Worm (Caenorhabditis elegans) whole organism, L4 larva: Measurements from ENCODE around the gene plx-2.

Experiments used
- D1046.2 ChIP-seq: fragments of 200-800 bp; sonication (Bioruptor generic); IDR thresholded peaks from 2 replicates; pipeline ENCODE4 v1.3.6; 2022; ENCODE audit warnings: missing genetic modification characterization, missing compliant biosample characterization
- F10B5.3 ChIP-seq: sonication (generic microtip); optimal IDR thresholded peaks from 2 replicates; lab custom pipeline; 2016; ENCODE audit warnings: mild to moderate bottlenecking, missing genetic modification characterization, missing compliant biosample characterization
- F49E8.2 ChIP-seq: sonication (generic microtip); optimal IDR thresholded peaks from 2 replicates; lab custom pipeline; 2016; ENCODE audit warnings: missing compliant biosample characterization, mild to moderate bottlenecking, missing genetic modification characterization, borderline replicate concordance
- Y105C5A.15 ChIP-seq: fragments of 200-800 bp; sonication (Bioruptor generic); IDR thresholded peaks from 2 replicates; pipeline ENCODE4 v1.3.6; 2022; ENCODE audit warnings: missing genetic modification characterization, missing compliant biosample characterization
- Y48G9A.11 ChIP-seq: fragments of 200-800 bp; sonication (Bioruptor generic); IDR thresholded peaks from 2 replicates; pipeline ENCODE4 v1.3.6; 2022; ENCODE audit warnings: missing genetic modification reagents, missing genetic modification characterization, missing compliant biosample characterization
- Y75B8A.6 ChIP-seq: fragments of 200-800 bp; sonication (Bioruptor generic); IDR thresholded peaks from 2 replicates; pipeline ENCODE4 v1.3.6; 2022; ENCODE audit warnings: missing genetic modification reagents, missing genetic modification characterization, missing compliant biosample characterization
- ceh-28 ChIP-seq: fragments of 150-350 bp; optimal IDR thresholded peaks from 2 replicates; lab custom pipeline; 2014; ENCODE audit warnings: missing biosample characterization, missing genetic modification reagents, missing genetic modification characterization
- ceh-44 ChIP-seq: fragments of 200-800 bp; sonication (Bioruptor generic); IDR thresholded peaks from 2 replicates; pipeline ENCODE4 v1.3.6; 2022; ENCODE audit warnings: missing genetic modification reagents, missing genetic modification characterization, missing compliant biosample characterization
- ces-1 ChIP-seq: fragments of 150-350 bp; sonication (generic microtip); optimal IDR thresholded peaks from 4 replicates; lab custom pipeline; 2014; ENCODE audit warnings: missing biosample characterization, missing genetic modification reagents, missing genetic modification characterization
- cey-2 ChIP-seq: sonication (generic microtip); optimal IDR thresholded peaks from 3 replicates; lab custom pipeline; 2017; ENCODE audit warnings: missing genetic modification characterization, mild to moderate bottlenecking, missing compliant biosample characterization, antibody characterized with exemption, borderline replicate concordance; ENCODE audit not compliant: insufficient read depth
- ctbp-1 ChIP-seq: fragments of 200-800 bp; sonication (Bioruptor generic); IDR thresholded peaks from 2 replicates; pipeline ENCODE4 v1.3.6; 2022; ENCODE audit warnings: missing genetic modification reagents, missing genetic modification characterization, missing compliant biosample characterization
- daf-16 ChIP-seq, 3 experiments: sonication (generic microtip); optimal IDR thresholded peaks; 2 replicates each; lab custom pipeline; 2016 to 2017; ENCODE audit warnings: missing genetic modification characterization in 3 of 3, missing genetic modification reagents in 3 of 3, mild to moderate bottlenecking in 2 of 3, missing compliant biosample characterization in 2 of 3, missing biosample characterization in 1 of 3, moderate library complexity in 1 of 3
- dmd-9 ChIP-seq: fragments of 200-800 bp; sonication (Bioruptor generic); IDR thresholded peaks from 2 replicates; pipeline ENCODE4 v1.3.6; 2022; ENCODE audit warnings: missing genetic modification reagents, missing genetic modification characterization, missing compliant biosample characterization
- duxl-1 ChIP-seq: sonication (generic microtip); optimal IDR thresholded peaks from 2 replicates; lab custom pipeline; 2016; ENCODE audit warnings: mild to moderate bottlenecking, missing genetic modification characterization, moderate library complexity, missing compliant biosample characterization; ENCODE audit not compliant: poor library complexity
- egl-27 ChIP-seq: sonication (generic microtip); optimal IDR thresholded peaks from 3 replicates; lab custom pipeline; 2017; ENCODE audit warnings: missing biosample characterization, missing genetic modification reagents, missing genetic modification characterization
- fos-1 ChIP-seq: fragments of 150-350 bp; optimal IDR thresholded peaks from 2 replicates; lab custom pipeline; 2014; ENCODE audit warnings: missing biosample characterization, missing genetic modification characterization
- hif-1 ChIP-seq, 2 experiments: sonication (generic microtip); optimal IDR thresholded peaks; 2 replicates each; lab custom pipeline; 2016 to 2017; ENCODE audit warnings: missing compliant biosample characterization in 2 of 2, missing genetic modification characterization in 2 of 2, missing genetic modification reagents in 2 of 2, missing genotype in 2 of 2, mild to moderate bottlenecking in 1 of 2
- hlh-11 ChIP-seq: fragments of 200-800 bp; sonication (Bioruptor generic); optimal IDR thresholded peaks from 2 replicates; lab custom pipeline; 2018; ENCODE audit warnings: mild to moderate bottlenecking, missing genetic modification characterization, missing compliant biosample characterization
- hlh-30 ChIP-seq: sonication (generic microtip); optimal IDR thresholded peaks from 2 replicates; lab custom pipeline; 2017; ENCODE audit warnings: antibody characterized with exemption, mild to moderate bottlenecking, missing genetic modification characterization, missing compliant biosample characterization; ENCODE audit not compliant: insufficient read depth
- lin-1 ChIP-seq: fragments of 200-800 bp; sonication (Bioruptor generic); IDR thresholded peaks from 2 replicates; pipeline ENCODE4 v1.3.6; 2022; ENCODE audit warnings: missing genetic modification reagents, missing genetic modification characterization, missing compliant biosample characterization
- lin-38 ChIP-seq: fragments of 200-800 bp; sonication (Bioruptor generic); IDR thresholded peaks from 2 replicates; pipeline ENCODE4 v1.3.6; 2022; ENCODE audit warnings: missing genetic modification reagents, missing genetic modification characterization, missing compliant biosample characterization
- lir-3 ChIP-seq: sonication (generic microtip); optimal IDR thresholded peaks from 2 replicates; lab custom pipeline; 2016; ENCODE audit warnings: mild to moderate bottlenecking, missing genetic modification characterization, missing compliant biosample characterization
- lsy-2 ChIP-seq, 2 experiments: fragments of 150-350 bp in 1 of 2; sonication (generic microtip) in 1 of 2; optimal IDR thresholded peaks; 2 replicates each; lab custom pipeline; 2014 to 2017; ENCODE audit warnings: missing biosample characterization in 2 of 2, missing genetic modification characterization in 2 of 2
- madf-5 ChIP-seq, 2 experiments: fragments of 200-800 bp; sonication (Bioruptor generic); IDR thresholded peaks; 2 replicates each; pipeline ENCODE4 v1.3.6; 2022; ENCODE audit warnings: missing compliant biosample characterization in 2 of 2, missing genetic modification characterization in 2 of 2
- mdt-29 ChIP-seq: fragments of 200-800 bp; sonication (Bioruptor generic); IDR thresholded peaks from 2 replicates; pipeline ENCODE4 v1.3.6; 2022; ENCODE audit warnings: missing genetic modification reagents, missing genetic modification characterization, missing compliant biosample characterization
- nhr-102 ChIP-seq: sonication (generic microtip); optimal IDR thresholded peaks from 2 replicates; lab custom pipeline; 2016; ENCODE audit warnings: mild to moderate bottlenecking, missing genetic modification characterization, moderate library complexity, missing compliant biosample characterization
- nhr-41 ChIP-seq: fragments of 200-800 bp; sonication (Bioruptor generic); IDR thresholded peaks from 2 replicates; pipeline ENCODE4 v1.3.6; 2022; ENCODE audit warnings: missing genetic modification reagents, missing genetic modification characterization, missing compliant biosample characterization
- nhr-42 ChIP-seq: fragments of 200-800 bp; sonication (Bioruptor generic); IDR thresholded peaks from 2 replicates; pipeline ENCODE4 v1.3.6; 2022; ENCODE audit warnings: missing genetic modification characterization, missing compliant biosample characterization
- nhr-6 ChIP-seq: fragments of 150-350 bp; optimal IDR thresholded peaks from 2 replicates; lab custom pipeline; 2014; ENCODE audit warnings: missing biosample characterization, missing genetic modification characterization
- nhr-76 ChIP-seq: fragments of 150-350 bp; optimal IDR thresholded peaks from 2 replicates; lab custom pipeline; 2014; ENCODE audit warnings: missing biosample characterization, missing genetic modification characterization
- pha-4 ChIP-seq, 2 experiments: fragments of 150-350 bp in 1 of 2; fragments of 200-800 bp in 1 of 2; sonication (Bioruptor generic) in 1 of 2; IDR thresholded peaks in 1 of 2; optimal IDR thresholded peaks in 1 of 2; 2 replicates each; pipeline versions ENCODE4 v1.3.6 to Lab custom; 2014 to 2022; ENCODE audit warnings: missing genetic modification characterization in 2 of 2, missing genetic modification reagents in 2 of 2, missing biosample characterization in 1 of 2, missing compliant biosample characterization in 1 of 2
- saeg-2 ChIP-seq: fragments of 200-800 bp; sonication (Bioruptor generic); IDR thresholded peaks from 2 replicates; pipeline ENCODE4 v1.3.6; 2022; ENCODE audit warnings: missing genetic modification reagents, missing genetic modification characterization, missing compliant biosample characterization
- sdz-12 ChIP-seq: fragments of 200-800 bp; sonication (Bioruptor generic); optimal IDR thresholded peaks from 2 replicates; lab custom pipeline; 2018; ENCODE audit warnings: mild to moderate bottlenecking, missing genetic modification characterization, missing compliant biosample characterization
- set-16 ChIP-seq: fragments of 200-800 bp; sonication (Bioruptor generic); IDR thresholded peaks from 2 replicates; pipeline ENCODE4 v1.3.6; 2022; ENCODE audit warnings: missing genetic modification reagents, missing genetic modification characterization, missing compliant biosample characterization
- spr-3 ChIP-seq: fragments of 200-800 bp; sonication (Bioruptor generic); optimal IDR thresholded peaks from 2 replicates; lab custom pipeline; 2018; ENCODE audit warnings: mild to moderate bottlenecking, missing genetic modification characterization, missing compliant biosample characterization
- tag-97 ChIP-seq: fragments of 200-800 bp; sonication (Bioruptor generic); IDR thresholded peaks from 2 replicates; pipeline ENCODE4 v1.3.6; 2022; ENCODE audit warnings: missing genetic modification characterization, missing compliant biosample characterization
- unc-130 ChIP-seq: sonication (generic microtip); optimal IDR thresholded peaks from 2 replicates; lab custom pipeline; 2016; ENCODE audit warnings: missing genetic modification reagents, missing genetic modification characterization, missing compliant biosample characterization
- unc-39 ChIP-seq: sonication (generic microtip); optimal IDR thresholded peaks from 2 replicates; lab custom pipeline; 2017; ENCODE audit warnings: missing biosample characterization, missing genetic modification characterization
- unc-62 ChIP-seq, 3 experiments: fragments of 150-350 bp in 1 of 3; sonication (generic microtip); optimal IDR thresholded peaks in 2 of 3; peaks in 1 of 3; 1 replicate in 1 of 3; 2 replicates in 2 of 3; lab custom pipeline; 2014 to 2017; ENCODE audit warnings: missing biosample characterization in 3 of 3, missing genetic modification characterization in 3 of 3, missing genetic modification reagents in 3 of 3, missing genotype in 1 of 3
- zag-1 ChIP-seq: fragments of 150-350 bp; optimal IDR thresholded peaks from 2 replicates; lab custom pipeline; 2014; ENCODE audit warnings: missing biosample characterization, missing genetic modification characterization
- ztf-7 ChIP-seq: fragments of 150-350 bp; optimal IDR thresholded peaks from 2 replicates; lab custom pipeline; 2014; ENCODE audit warnings: missing biosample characterization, missing genetic modification characterization

Gene plx-2

DNA sequence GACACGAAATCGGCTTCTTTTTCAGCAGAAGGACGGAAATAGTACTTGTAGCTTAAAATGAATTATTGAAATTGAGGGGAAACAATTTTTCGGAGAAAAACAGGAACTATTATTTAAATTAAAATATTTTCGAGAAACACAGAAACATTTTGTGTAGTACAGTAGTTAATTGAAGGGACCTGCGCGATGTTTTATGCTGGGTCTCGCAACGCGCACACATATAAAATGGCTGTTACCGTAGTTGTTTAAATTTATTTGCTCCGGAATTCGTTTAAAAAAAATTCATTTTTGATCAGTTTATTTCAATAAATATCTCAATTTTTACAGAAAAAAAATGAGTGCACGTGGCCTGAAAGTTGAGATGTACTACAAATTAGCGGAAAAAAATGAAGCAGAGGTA is 13.9 kb downstream of the plx-2 start, which contains the start of gene dsb-2:
Gene dsb-2, plus strand, starts transcription at position 328 of the 400 bp plus-strand sequence.
- TF ChIP-seq ctbp-1 (GFP tag; lab: Robert Waterston, UW): no peak
- no peak for TF ChIP-seq cey-2 (tag; lab: Kevin White, UChicago)
- no peak for TF ChIP-seq sdz-12 (GFP tag; lab: Kevin White, UChicago)
- no peak for TF ChIP-seq hif-1 (tag; optimal IDR thresholded peaks at IDR 0.05; lab: Kevin White, UChicago)
- no peak for TF ChIP-seq nhr-76 (tag; lab: Kevin White, UChicago)
- TF ChIP-seq lsy-2 (tag; optimal IDR thresholded peaks at IDR 0.05; lab: Kevin White, UChicago): peak in 1 of 2 experiments; percentile 70
- TF ChIP-seq unc-62 (GFP tag; optimal IDR thresholded peaks at IDR 0.05 in 1 of 2; lab: Kevin White, UChicago): no peak
- TF ChIP-seq unc-62 (tag; optimal IDR thresholded peaks at IDR 0.05; lab: Kevin White, UChicago): no peak
- TF ChIP-seq spr-3 (GFP tag; lab: Kevin White, UChicago): no peak
- TF ChIP-seq fos-1: no peak
- no peak for TF ChIP-seq dmd-9
- TF ChIP-seq nhr-42 (GFP tag; lab: Robert Waterston, UW): no peak
- TF ChIP-seq nhr-6 (tag; lab: Kevin White, UChicago): no peak
- peak; percentile 54 for TF ChIP-seq lin-38 (GFP tag; lab: Robert Waterston, UW)
- no peak for TF ChIP-seq ceh-44 (GFP tag; lab: Robert Waterston, UW)
- peak; percentile 66 for TF ChIP-seq F49E8.2 (tag; lab: Kevin White, UChicago)
- TF ChIP-seq daf-16 (GFP tag; optimal IDR thresholded peaks at IDR 0.05; lab: Kevin White, UChicago): no peak
- TF ChIP-seq daf-16 (tag; optimal IDR thresholded peaks at IDR 0.05; lab: Kevin White, UChicago): no peak
- no peak for TF ChIP-seq pha-4 (GFP tag; IDR thresholded peaks at IDR 0.05; lab: Robert Waterston, UW)
- TF ChIP-seq pha-4 (tag; optimal IDR thresholded peaks at IDR 0.05; lab: Kevin White, UChicago): no peak
- no peak for TF ChIP-seq nhr-102
- no peak for TF ChIP-seq F10B5.3 (tag; lab: Kevin White, UChicago)
- no peak for TF ChIP-seq Y105C5A.15 (GFP tag; lab: Robert Waterston, UW)
- TF ChIP-seq ces-1 (GFP tag; lab: Kevin White, UChicago): no peak
- TF ChIP-seq unc-130 (GFP tag; lab: Kevin White, UChicago): peak; percentile 73
- no peak for TF ChIP-seq duxl-1
- no peak for TF ChIP-seq Y75B8A.6 (GFP tag; lab: Robert Waterston, UW)
- TF ChIP-seq ceh-28: no peak
- TF ChIP-seq nhr-41: no peak
- no peak for TF ChIP-seq egl-27 (tag; lab: Kevin White, UChicago)
- TF ChIP-seq ztf-7 (tag; lab: Kevin White, UChicago): no peak

DNA sequence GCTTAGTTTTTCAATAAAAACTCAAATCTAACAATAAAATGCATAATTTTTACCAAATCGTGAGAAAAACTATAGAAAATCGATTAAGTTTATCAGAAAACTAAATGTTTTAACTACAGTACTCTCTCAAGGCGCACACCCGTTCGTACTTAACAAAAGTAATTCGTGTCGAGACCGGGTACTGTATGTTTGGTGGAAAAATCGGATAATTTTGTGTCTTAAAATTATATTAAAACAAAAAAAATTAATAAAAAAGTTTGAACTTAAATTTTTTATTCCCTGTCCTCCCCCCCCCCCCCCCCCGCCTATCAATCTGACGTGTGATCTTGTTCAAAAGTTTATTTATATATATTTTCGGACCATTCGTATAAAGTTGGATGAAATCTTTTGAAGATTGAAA is 16.4 kb downstream of the plx-2 start, which contains the start of gene F26H11.4:
Gene F26H11.4, plus strand, starts transcription at position 301 of the 400 bp plus-strand sequence.
- TF ChIP-seq nhr-102 (no peak), lin-1 (GFP tag; lab: Robert Waterston, UW) (0 out of 2 replicates have a peak, but pooled peaks have one; percentile 3)

DNA sequence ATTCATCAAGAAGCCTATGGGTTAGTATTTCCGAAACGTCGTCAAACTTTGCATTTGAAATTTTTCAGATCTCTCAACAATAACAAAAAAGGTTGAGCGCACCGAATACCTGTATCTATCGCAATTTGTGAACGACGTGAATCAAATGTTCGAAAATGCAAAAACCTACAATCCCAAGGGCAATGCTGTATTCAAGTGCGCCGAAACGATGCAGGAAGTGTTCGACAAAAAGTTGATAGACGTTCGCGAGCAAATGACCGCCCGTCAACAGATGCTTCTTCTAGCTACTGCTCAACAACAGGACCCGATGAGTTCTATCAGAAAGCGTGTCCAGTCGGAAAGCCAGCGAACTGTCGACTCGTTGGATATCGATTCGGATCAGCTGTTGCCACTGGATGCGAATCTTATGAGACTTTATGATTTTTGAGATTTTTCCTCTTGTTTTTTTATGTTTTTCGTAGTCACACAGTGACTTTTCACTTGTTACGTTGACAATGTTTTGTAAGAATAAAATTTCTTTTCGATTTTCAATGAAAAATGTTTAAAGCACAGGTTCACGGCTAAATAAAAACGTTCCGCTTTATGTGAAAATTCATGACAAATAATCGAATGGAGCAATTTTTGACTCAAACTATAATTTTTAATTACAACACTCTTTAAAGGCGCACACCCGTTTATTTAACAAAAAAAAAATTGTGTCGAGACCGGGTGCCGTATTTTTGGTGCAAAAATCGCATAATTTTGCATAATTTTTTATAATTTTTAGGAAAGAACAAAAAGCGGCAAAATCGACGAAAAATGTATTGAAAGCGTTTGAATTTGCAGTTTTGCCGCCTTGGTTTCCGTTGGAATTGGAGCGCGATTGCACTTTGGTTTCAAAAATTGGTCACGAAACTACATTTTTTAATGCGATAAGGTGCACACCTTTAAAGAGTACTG is 17.1 kb downstream of the plx-2 start:
- 0 out of 2 replicates have a peak, but pooled peaks have one; percentile 14 for TF ChIP-seq mdt-29 (GFP tag; lab: Robert Waterston, UW)
- peak; percentile 61 for TF ChIP-seq hlh-30
- TF ChIP-seq pha-4 (GFP tag; IDR thresholded peaks at IDR 0.05; lab: Robert Waterston, UW): peak; percentile 75; the same call in 1 of the 2 replicates
- peak; percentile 68 for TF ChIP-seq pha-4 (tag; optimal IDR thresholded peaks at IDR 0.05; lab: Kevin White, UChicago)
- no peak for TF ChIP-seq zag-1 (tag; lab: Kevin White, UChicago)
- peak; percentile 76 for TF ChIP-seq saeg-2 (GFP tag; lab: Robert Waterston, UW)
- no peak for TF ChIP-seq Y48G9A.11 (GFP tag; lab: Robert Waterston, UW)
- TF ChIP-seq F49E8.2 (tag; lab: Kevin White, UChicago): no peak
- TF ChIP-seq Y105C5A.15 (GFP tag; lab: Robert Waterston, UW): no peak
- TF ChIP-seq madf-5 (GFP tag; IDR thresholded peaks at IDR 0.05; lab: Robert Waterston, UW): peak in 1 of 2 experiments; percentile 4; a peak in 1 of 4 replicates
- peak; percentile 50 for TF ChIP-seq lir-3 (tag; lab: Kevin White, UChicago)
- TF ChIP-seq set-16 (GFP tag; lab: Robert Waterston, UW): no peak
- peak in 1 of 2 experiments; percentile 81 for TF ChIP-seq lsy-2 (tag; optimal IDR thresholded peaks at IDR 0.05; lab: Kevin White, UChicago)
- TF ChIP-seq tag-97 (GFP tag; lab: Robert Waterston, UW): no peak
- TF ChIP-seq nhr-6 (tag; lab: Kevin White, UChicago): peak; percentile 17
- 0 out of 2 replicates have a peak, but pooled peaks have one; percentile 9 for TF ChIP-seq D1046.2 (GFP tag; lab: Robert Waterston, UW)
- TF ChIP-seq hlh-11 (tag; lab: Kevin White, UChicago): peak; percentile 63
- no peak for TF ChIP-seq sdz-12 (GFP tag; lab: Kevin White, UChicago)
- TF ChIP-seq daf-16 (GFP tag; optimal IDR thresholded peaks at IDR 0.05; lab: Kevin White, UChicago): no peak
- peak; percentile 43 for TF ChIP-seq daf-16 (tag; optimal IDR thresholded peaks at IDR 0.05; lab: Kevin White, UChicago)
- no peak for TF ChIP-seq unc-39 (tag; lab: Kevin White, UChicago)
- peak; percentile 72 for TF ChIP-seq lin-38 (GFP tag; lab: Robert Waterston, UW)
